Fruit fly (Drosophila melanogaster) whole organism, embryonic: Measurements from ENCODE around the gene mirr.

Experiments
- Atf6 ChIP-seq: fragments of 200-800 bp; sonication (Bioruptor generic); IDR thresholded peaks from 2 replicates; pipeline ENCODE4 v1.3.6; 2022; ENCODE audit warnings: missing biosample characterization, missing genetic modification characterization
- Bgb ChIP-seq: fragments of 200-800 bp; sonication (Bioruptor generic); IDR thresholded peaks from 2 replicates; pipeline ENCODE4 v1.3.6; 2022; ENCODE audit warnings: missing biosample characterization, missing genetic modification characterization; ENCODE audit not compliant: partially characterized antibody
- CG11560 ChIP-seq: fragments of 200-800 bp; sonication (Bioruptor generic); IDR thresholded peaks from 3 replicates; pipeline ENCODE4 v1.3.6; 2022; ENCODE audit warnings: missing biosample characterization, missing genetic modification characterization
- CG16815 ChIP-seq: fragments of 200-800 bp; sonication (Bioruptor generic); optimal IDR thresholded peaks from 3 replicates; lab custom pipeline; 2017; ENCODE audit warnings: missing biosample characterization, mild to moderate bottlenecking, missing genetic modification characterization
- CG17328 ChIP-seq: fragments of 200-800 bp; sonication (Bioruptor generic); IDR thresholded peaks from 2 replicates; pipeline ENCODE4 v1.3.6; 2022; ENCODE audit warnings: missing biosample characterization, missing genetic modification characterization
- CG17568 ChIP-seq: fragments of 200-800 bp; sonication (Bioruptor generic); optimal IDR thresholded peaks from 2 replicates; lab custom pipeline; 2018; ENCODE audit warnings: missing biosample characterization, mild to moderate bottlenecking, missing genetic modification characterization, moderate library complexity
- CG17612 ChIP-seq: fragments of 200-800 bp; sonication (Bioruptor generic); IDR thresholded peaks from 2 replicates; pipeline ENCODE4 v1.3.6; 2022; ENCODE audit warnings: missing biosample characterization, missing genetic modification characterization
- CG2116 ChIP-seq: fragments of 200-800 bp; sonication (Bioruptor generic); optimal IDR thresholded peaks from 3 replicates; lab custom pipeline; 2018; ENCODE audit warnings: missing biosample characterization, mild to moderate bottlenecking, missing genetic modification characterization
- CG2129 ChIP-seq: fragments of 200-800 bp; sonication (Bioruptor generic); IDR thresholded peaks from 2 replicates; pipeline ENCODE4 v1.3.6; 2022; ENCODE audit warnings: missing biosample characterization, missing genetic modification characterization; ENCODE audit not compliant: partially characterized antibody
- CG31365 ChIP-seq: fragments of 200-800 bp; sonication (Bioruptor generic); optimal IDR thresholded peaks from 2 replicates; lab custom pipeline; 2018; ENCODE audit warnings: missing biosample characterization, mild to moderate bottlenecking, missing genetic modification characterization
- CG3407 ChIP-seq: fragments of 200-800 bp; sonication (Bioruptor generic); optimal IDR thresholded peaks from 2 replicates; lab custom pipeline; 2018; ENCODE audit warnings: missing biosample characterization, mild to moderate bottlenecking, missing genetic modification characterization
- CG34376 ChIP-seq: fragments of 200-800 bp; sonication (Bioruptor generic); optimal IDR thresholded peaks from 2 replicates; lab custom pipeline; 2018; ENCODE audit warnings: missing biosample characterization, mild to moderate bottlenecking, missing genetic modification characterization
- CG7745 ChIP-seq: fragments of 200-800 bp; sonication (Bioruptor generic); optimal IDR thresholded peaks from 2 replicates; lab custom pipeline; 2018; ENCODE audit warnings: missing biosample characterization, mild to moderate bottlenecking, missing genetic modification characterization, moderate library complexity
- CG7963 ChIP-seq: fragments of 200-800 bp; sonication (Bioruptor generic); IDR thresholded peaks from 3 replicates; pipeline ENCODE4 v1.3.6; 2022; ENCODE audit warnings: missing biosample characterization, missing genetic modification characterization; ENCODE audit not compliant: partially characterized antibody
- CG8388 ChIP-seq: fragments of 200-800 bp; sonication (Bioruptor generic); optimal IDR thresholded peaks from 2 replicates; lab custom pipeline; 2019; ENCODE audit warnings: missing biosample characterization, mild to moderate bottlenecking, missing genetic modification characterization, moderate library complexity
- CG9437 ChIP-seq: fragments of 200-800 bp; sonication (Bioruptor generic); optimal IDR thresholded peaks from 2 replicates; lab custom pipeline; 2018; ENCODE audit warnings: missing biosample characterization, mild to moderate bottlenecking, missing genetic modification characterization
- D ChIP-seq, 2 experiments: fragments of 200-800 bp in 1 of 2; fragments of >200 bp in 1 of 2; sonication (Bioruptor generic) in 1 of 2; optimal IDR thresholded peaks; 2 replicates in 1 of 2; 3 replicates in 1 of 2; lab custom pipeline; 2017; ENCODE audit warnings: mild to moderate bottlenecking in 1 of 2, missing biosample characterization in 1 of 2, missing genetic modification characterization in 1 of 2, missing genetic modification reagents in 1 of 2
- Dref ChIP-seq: fragments of 200-800 bp; sonication (Bioruptor generic); IDR thresholded peaks from 2 replicates; pipeline ENCODE4 v1.3.6; 2022; ENCODE audit warnings: missing biosample characterization, missing genetic modification characterization
- Eip74EF ChIP-seq, 2 experiments: fragments of 200-800 bp in 1 of 2; fragments of >200 bp in 1 of 2; sonication (Bioruptor generic) in 1 of 2; optimal IDR thresholded peaks; 2 replicates each; lab custom pipeline; 2017 to 2019; ENCODE audit warnings: missing biosample characterization in 2 of 2, missing genetic modification characterization in 2 of 2, mild to moderate bottlenecking in 1 of 2, moderate library complexity in 1 of 2
- H15 ChIP-seq: fragments of 200-800 bp; sonication (Bioruptor generic); IDR thresholded peaks from 3 replicates; pipeline ENCODE4 v1.3.6; 2022; ENCODE audit warnings: missing biosample characterization, missing genetic modification characterization
- HHEX ChIP-seq: fragments of 200-800 bp; sonication (Bioruptor generic); optimal IDR thresholded peaks from 3 replicates; lab custom pipeline; 2017; ENCODE audit warnings: missing biosample characterization, mild to moderate bottlenecking, missing genetic modification characterization, missing genetic modification reagents
- Hr3 ChIP-seq: fragments of 200-800 bp; sonication (Bioruptor generic); optimal IDR thresholded peaks from 3 replicates; lab custom pipeline; 2016; ENCODE audit warnings: missing biosample characterization, missing genetic modification characterization
- Med ChIP-seq: fragments of 200-800 bp; sonication (Bioruptor generic); peaks from one replicate; lab custom pipeline; 2016; ENCODE audit warnings: missing biosample characterization, missing genetic modification characterization, mild to moderate bottlenecking, inconsistent platforms, moderate library complexity
- Mrtf ChIP-seq: fragments of 200-800 bp; sonication (Bioruptor generic); IDR thresholded peaks from 3 replicates; pipeline ENCODE4 v1.3.6; 2022; ENCODE audit warnings: missing biosample characterization, missing genetic modification characterization
- Pdp1 ChIP-seq, 2 experiments: fragments of 200-800 bp; sonication (Bioruptor generic); optimal IDR thresholded peaks; 3 replicates each; lab custom pipeline; 2016; ENCODE audit warnings: missing biosample characterization in 2 of 2, missing genetic modification characterization in 2 of 2, mild to moderate bottlenecking in 1 of 2, moderate library complexity in 1 of 2
- YL-1 ChIP-seq: fragments of 200-800 bp; sonication (Bioruptor generic); optimal IDR thresholded peaks from 3 replicates; lab custom pipeline; 2017; ENCODE audit warnings: missing biosample characterization, mild to moderate bottlenecking, missing genetic modification characterization
- btn ChIP-seq: fragments of 200-800 bp; sonication (Bioruptor generic); optimal IDR thresholded peaks from 2 replicates; lab custom pipeline; 2016; ENCODE audit warnings: missing biosample characterization, missing genetic modification characterization
- chif ChIP-seq, 2 experiments: fragments of 200-800 bp; sonication (Bioruptor generic); optimal IDR thresholded peaks; 3 replicates each; lab custom pipeline; 2016; ENCODE audit warnings: missing biosample characterization in 2 of 2, missing genetic modification characterization in 2 of 2
- chn ChIP-seq: fragments of 200-800 bp; sonication (Bioruptor generic); optimal IDR thresholded peaks from 2 replicates; lab custom pipeline; 2016; ENCODE audit warnings: missing biosample characterization, missing genetic modification characterization
- dmrt11E ChIP-seq: fragments of 200-800 bp; sonication (Bioruptor generic); optimal IDR thresholded peaks from 3 replicates; lab custom pipeline; 2018; ENCODE audit warnings: missing biosample characterization, mild to moderate bottlenecking, missing genetic modification characterization, moderate library complexity
- dysf ChIP-seq: fragments of 200-800 bp; sonication (Bioruptor generic); IDR thresholded peaks from 3 replicates; pipeline ENCODE4 v1.3.6; 2022; ENCODE audit warnings: missing biosample characterization, missing genetic modification characterization
- eve ChIP-seq, 2 experiments: fragments of >200 bp; optimal IDR thresholded peaks; 2 replicates each; lab custom pipeline; 2017; ENCODE audit warnings: missing biosample characterization in 2 of 2, missing genetic modification characterization in 2 of 2
- exex ChIP-seq: fragments of 200-800 bp; sonication (Bioruptor generic); optimal IDR thresholded peaks from 4 replicates; lab custom pipeline; 2018; ENCODE audit warnings: missing biosample characterization, mild to moderate bottlenecking, missing genetic modification characterization, moderate library complexity
- fd3F ChIP-seq: fragments of 200-800 bp; sonication (Bioruptor generic); optimal IDR thresholded peaks from 2 replicates; lab custom pipeline; 2018; ENCODE audit warnings: missing biosample characterization, mild to moderate bottlenecking, missing genetic modification characterization, moderate library complexity
- ftz-f1 ChIP-seq: fragments of 200-800 bp; sonication (Bioruptor generic); optimal IDR thresholded peaks from 2 replicates; lab custom pipeline; 2016; ENCODE audit warnings: missing biosample characterization, missing genetic modification characterization
- her ChIP-seq: fragments of 200-800 bp; sonication (Bioruptor generic); optimal IDR thresholded peaks from 2 replicates; lab custom pipeline; 2016; ENCODE audit warnings: missing biosample characterization, missing genetic modification characterization
- klu ChIP-seq: fragments of 200-800 bp; sonication (Bioruptor generic); IDR thresholded peaks from 2 replicates; pipeline ENCODE4 v1.3.6; 2022; ENCODE audit warnings: missing biosample characterization, missing genetic modification characterization
- lbe ChIP-seq: fragments of 200-800 bp; sonication (Bioruptor generic); optimal IDR thresholded peaks from 2 replicates; lab custom pipeline; 2016; ENCODE audit warnings: missing biosample characterization, mild to moderate bottlenecking, missing genetic modification characterization
- lilli ChIP-seq: fragments of 200-800 bp; sonication (Bioruptor generic); optimal IDR thresholded peaks from 3 replicates; lab custom pipeline; 2016; ENCODE audit warnings: missing biosample characterization, missing genetic modification characterization
- lola ChIP-seq, 3 experiments: fragments of >200 bp in 2 of 3; fragments of 200-800 bp in 1 of 3; sonication (Bioruptor generic) in 1 of 3; optimal IDR thresholded peaks; 2 replicates each; lab custom pipeline; 2017 to 2019; ENCODE audit warnings: missing biosample characterization in 3 of 3, missing genetic modification characterization in 3 of 3, mild to moderate bottlenecking in 1 of 3, moderate library complexity in 1 of 3
- mirr ChIP-seq: fragments of 200-800 bp; sonication (Bioruptor generic); optimal IDR thresholded peaks from 3 replicates; lab custom pipeline; 2018; ENCODE audit warnings: missing biosample characterization, mild to moderate bottlenecking, missing genetic modification characterization
- phol ChIP-seq: fragments of 200-800 bp; sonication (Bioruptor generic); optimal IDR thresholded peaks from 3 replicates; lab custom pipeline; 2018; ENCODE audit warnings: missing biosample characterization, mild to moderate bottlenecking, missing genetic modification characterization, moderate library complexity
- pros ChIP-seq: fragments of 200-800 bp; sonication (Bioruptor generic); optimal IDR thresholded peaks from 3 replicates; lab custom pipeline; 2019; ENCODE audit warnings: missing biosample characterization, mild to moderate bottlenecking, missing genetic modification characterization, moderate library complexity
- row ChIP-seq: fragments of 200-800 bp; sonication (Bioruptor generic); IDR thresholded peaks from 3 replicates; pipeline ENCODE4 v1.3.6; 2022; ENCODE audit warnings: missing biosample characterization, missing genetic modification characterization
- salm ChIP-seq: fragments of 200-800 bp; sonication (Bioruptor generic); optimal IDR thresholded peaks from 2 replicates; lab custom pipeline; 2018; ENCODE audit warnings: missing biosample characterization, mild to moderate bottlenecking, missing genetic modification characterization
- sc ChIP-seq, 3 experiments: fragments of >200 bp in 2 of 3; fragments of 200-800 bp in 1 of 3; sonication (Bioruptor generic) in 1 of 3; optimal IDR thresholded peaks; 2 replicates in 2 of 3; 3 replicates in 1 of 3; lab custom pipeline; 2017; ENCODE audit warnings: mild to moderate bottlenecking in 1 of 3, missing biosample characterization in 1 of 3, missing genetic modification characterization in 1 of 3, missing genetic modification reagents in 1 of 3
- scrt ChIP-seq: fragments of 200-800 bp; sonication (Bioruptor generic); optimal IDR thresholded peaks from 2 replicates; lab custom pipeline; 2018; ENCODE audit warnings: missing biosample characterization, mild to moderate bottlenecking, missing genetic modification characterization, moderate library complexity
- sima ChIP-seq: fragments of 200-800 bp; sonication (Bioruptor generic); optimal IDR thresholded peaks from 2 replicates; lab custom pipeline; 2016; ENCODE audit warnings: missing biosample characterization, missing genetic modification characterization
- wdn ChIP-seq: fragments of 200-800 bp; sonication (Bioruptor generic); IDR thresholded peaks from 2 replicates; pipeline ENCODE4 v1.3.6; 2022; ENCODE audit warnings: missing biosample characterization, missing genetic modification characterization

The mirr gene

DNA sequence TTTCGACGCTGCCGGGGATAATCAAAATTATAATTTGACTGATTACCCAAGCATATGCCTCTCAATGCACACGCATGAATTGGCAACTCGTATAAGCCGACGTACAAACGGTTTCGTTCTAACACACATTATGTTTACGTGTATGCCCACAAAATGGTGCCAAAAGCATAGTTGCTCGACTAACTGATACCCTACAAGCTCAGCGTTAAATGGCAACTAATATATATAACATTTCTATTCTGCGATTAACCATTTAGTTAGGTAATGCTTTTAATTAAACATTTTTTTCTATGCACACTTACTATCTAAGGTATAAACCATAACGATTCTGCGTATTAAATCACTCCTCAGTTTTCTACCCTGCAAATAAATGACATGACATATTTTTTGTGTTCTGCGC lies 27.3 kb downstream of the mirr start (continued):
- TF ChIP-seq CG17612 (GFP tag; lab: Robert Waterston, UW) (no peak), Hr3 (GFP tag; lab: Kevin White, UChicago) (no peak), Bgb (GFP tag; lab: Robert Waterston, UW) (no peak), exex (no peak), lilli (no peak), CG11560 (no peak), Atf6 (GFP tag; lab: Robert Waterston, UW) (no peak), ftz-f1 (GFP tag; lab: Kevin White, UChicago) (no peak), Mrtf (GFP tag; lab: Robert Waterston, UW) (no peak), YL-1 (GFP tag; lab: Kevin White, UChicago) (no peak), mirr (no peak), lola (GFP tag; optimal IDR thresholded peaks at IDR 0.05; lab: Kevin White, UChicago) (peak in 1 of 3 experiments; percentile 21), dmrt11E (tag; lab: Kevin White, UChicago) (peak; percentile 28), phol (tag; lab: Kevin White, UChicago) (no peak), CG17328 (GFP tag; lab: Robert Waterston, UW) (0 out of 2 replicates have a peak, but pooled peaks have one; percentile 24), CG7745 (tag; lab: Kevin White, UChicago) (no peak), pros (GFP tag; lab: Kevin White, UChicago) (no peak), CG17568 (GFP tag; lab: Kevin White, UChicago) (no peak), lbe (GFP tag; lab: Kevin White, UChicago) (no peak), wdn (GFP tag; lab: Robert Waterston, UW) (no peak), CG8388 (GFP tag; lab: Kevin White, UChicago) (no peak), her (GFP tag; lab: Kevin White, UChicago) (no peak), CG31365 (tag; lab: Kevin White, UChicago) (no peak), Pdp1 (GFP tag; optimal IDR thresholded peaks at IDR 0.05; lab: Kevin White, UChicago) (no peak), CG2116 (no peak), D (optimal IDR thresholded peaks at IDR 0.05; lab: Kevin White, UChicago) (no peak), D (GFP tag; optimal IDR thresholded peaks at IDR 0.05; lab: Kevin White, UChicago) (no peak), CG7963 (GFP tag; lab: Robert Waterston, UW) (peak; percentile 62; the same call in 2 of the 3 replicates), fd3F (GFP tag; lab: Kevin White, UChicago) (no peak), sc (optimal IDR thresholded peaks at IDR 0.05; lab: Kevin White, UChicago) (no peak), sc (GFP tag; optimal IDR thresholded peaks at IDR 0.05; lab: Kevin White, UChicago) (no peak), chif (GFP tag; optimal IDR thresholded peaks at IDR 0.05; lab: Kevin White, UChicago) (no peak), sima (GFP tag; lab: Kevin White, UChicago) (no peak), CG3407 (GFP tag; lab: Kevin White, UChicago) (no peak), salm (tag; lab: Kevin White, UChicago) (no peak), CG16815 (no peak), H15 (GFP tag; lab: Robert Waterston, UW) (no peak), klu (no peak), CG9437 (no peak), chn (GFP tag; lab: Kevin White, UChicago) (no peak), HHEX (GFP tag; lab: Kevin White, UChicago) (no peak), dysf (no peak), CG2129 (GFP tag; lab: Robert Waterston, UW) (no peak), Eip74EF (GFP tag; optimal IDR thresholded peaks at IDR 0.05; lab: Kevin White, UChicago) (no peak), row (GFP tag; lab: Robert Waterston, UW) (peak; percentile 56; the same call in 2 of the 3 replicates), eve (GFP tag; optimal IDR thresholded peaks at IDR 0.05; lab: Kevin White, UChicago) (no peak), Dref (GFP tag; lab: Robert Waterston, UW) (no peak), scrt (GFP tag; lab: Kevin White, UChicago) (no peak), Med (peak; percentile 39), btn (no peak), CG34376 (GFP tag; lab: Kevin White, UChicago) (no peak)
